Fruit fly (Drosophila melanogaster): ENCODE measurements around the gene CG12983.

The CG12983 gene

dm6 chr3L:20932556-20932955 is 34.0 kb downstream of the CG12983 start:
- TF ChIP-seq Hand (GFP tag; optimal IDR thresholded peaks at IDR 0.05) (no peak), Ets65A (GFP tag) (peak; percentile 27), Dp (GFP tag; optimal IDR thresholded peaks at IDR 0.05) (no peak), kah (GFP tag; optimal IDR thresholded peaks at IDR 0.05) (peak; percentile 61), pfk (GFP tag; optimal IDR thresholded peaks at IDR 0.05) (no peak), twi (tag; optimal IDR thresholded peaks at IDR 0.05) (peak; percentile 91)

dm6 chr3L:20931510-20931909 is 35.1 kb downstream of the CG12983 start:
- TF ChIP-seq CG18599 (GFP tag; optimal IDR thresholded peaks at IDR 0.05) (no peak), CG13424 (tag; optimal IDR thresholded peaks at IDR 0.05) (no peak), chm (GFP tag; IDR thresholded peaks at IDR 0.05) (no peak), nerfin-1 (tag; optimal IDR thresholded peaks at IDR 0.05) (no peak), CG2712 (tag; optimal IDR thresholded peaks at IDR 0.05) (peak; percentile 23), CG17612 (GFP tag; IDR thresholded peaks at IDR 0.05) (no peak), CG18262 (tag; optimal IDR thresholded peaks at IDR 0.05) (peak; percentile 27), CG17385 (GFP tag; optimal IDR thresholded peaks at IDR 0.05) (no peak), CG16813 (GFP tag; IDR thresholded peaks at IDR 0.05; ENCODE audit: partially characterized antibody) (no peak), CG13624 (GFP tag; optimal IDR thresholded peaks at IDR 0.05) (no peak), CG1602 (GFP tag; optimal IDR thresholded peaks at IDR 0.05) (no peak), dmrt11E (tag; optimal IDR thresholded peaks at IDR 0.05) (peak; percentile 9), CG42726 (GFP tag; IDR thresholded peaks at IDR 0.05; ENCODE audit: partially characterized antibody) (no peak), wor (GFP tag; IDR thresholded peaks at IDR 0.05) (no peak), slp2 (GFP tag; optimal IDR thresholded peaks at IDR 0.05) (no peak), z (GFP tag; IDR thresholded peaks at IDR 0.05) (no peak), gem (tag; optimal IDR thresholded peaks at IDR 0.05) (peak; percentile 23), ac (GFP tag; optimal IDR thresholded peaks at IDR 0.05) (no peak), Hr39 (optimal IDR thresholded peaks at IDR 0.05) (no peak), bsh (GFP tag; optimal IDR thresholded peaks at IDR 0.05) (peak in 1 of 2 experiments; percentile 7), btn (GFP tag; optimal IDR thresholded peaks at IDR 0.05) (no peak), Awh (GFP tag; IDR thresholded peaks at IDR 0.05) (peak; percentile 34; the same call in 1 of the 2 replicates), Blimp-1 (GFP tag; optimal IDR thresholded peaks at IDR 0.05) (peak; percentile 10), CG8388 (GFP tag; optimal IDR thresholded peaks at IDR 0.05) (peak; percentile 6), CG31441 (GFP tag; IDR thresholded peaks at IDR 0.05) (0 out of 2 replicates have a peak, but pooled peaks have one; percentile 11), CG18011 (GFP tag; optimal IDR thresholded peaks at IDR 0.05) (no peak), kay (GFP tag; optimal IDR thresholded peaks at IDR 0.05) (no peak), Myb (GFP tag; optimal IDR thresholded peaks at IDR 0.05) (no peak)

DNA sequence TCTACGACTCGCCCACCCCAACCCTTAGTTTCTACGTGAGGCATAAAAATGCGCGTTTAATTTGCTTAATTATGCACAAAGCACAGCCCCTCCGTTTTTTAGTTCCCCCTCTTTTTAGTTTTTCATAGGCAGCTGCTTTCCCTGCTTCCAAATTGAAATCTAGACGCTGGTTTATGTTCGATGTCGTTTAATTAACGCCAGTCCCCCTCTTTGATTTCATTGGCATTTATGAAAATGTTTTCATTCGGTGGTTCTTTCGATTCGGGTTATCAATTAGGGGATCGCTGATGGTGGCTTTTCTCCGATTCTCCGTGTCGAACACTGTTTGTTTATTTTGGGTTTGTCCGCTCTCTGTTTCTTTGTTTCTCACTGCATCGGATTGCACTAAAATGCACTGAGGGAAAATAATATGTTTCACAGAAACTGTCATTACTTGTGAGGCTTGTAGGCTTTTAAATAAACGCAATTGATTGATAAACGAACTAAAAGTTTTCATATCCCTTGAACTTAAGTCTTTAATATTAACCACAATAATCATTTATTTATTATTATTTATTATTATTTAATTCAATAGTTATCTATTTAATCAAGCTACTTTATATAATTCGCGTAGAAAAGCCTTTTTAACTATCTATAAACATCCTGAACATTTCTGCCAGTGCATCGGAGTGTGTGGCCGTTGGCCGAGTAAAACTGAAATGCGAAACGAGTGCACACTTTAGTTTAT is 36.3 kb downstream of the CG12983 start:
- TF ChIP-seq grau (tag; optimal IDR thresholded peaks at IDR 0.05), result peak; percentile 55
- peak; percentile 53 for TF ChIP-seq CG7839 (tag; optimal IDR thresholded peaks at IDR 0.05)
- peak; percentile 72 for TF ChIP-seq CG11504 (tag; optimal IDR thresholded peaks at IDR 0.05)
- peak; percentile 64 for TF ChIP-seq Oli (tag; optimal IDR thresholded peaks at IDR 0.05)
- peak; percentile 19 for TF ChIP-seq tin (GFP tag; optimal IDR thresholded peaks at IDR 0.05)
- peak; percentile 32 for TF ChIP-seq CG9437 (GFP tag; optimal IDR thresholded peaks at IDR 0.05)
- TF ChIP-seq CG1602 (GFP tag; optimal IDR thresholded peaks at IDR 0.05), result no peak
- TF ChIP-seq CG6813 (GFP tag; optimal IDR thresholded peaks at IDR 0.05), result no peak
- no peak for TF ChIP-seq Max (GFP tag; optimal IDR thresholded peaks at IDR 0.05)
- TF ChIP-seq Gug (GFP tag; IDR thresholded peaks at IDR 0.05), result no peak
- peak; percentile 47 for TF ChIP-seq CG10209 (GFP tag; optimal IDR thresholded peaks at IDR 0.05)
- no peak for TF ChIP-seq kay (GFP tag; optimal IDR thresholded peaks at IDR 0.05)
- TF ChIP-seq Eip74EF (GFP tag; optimal IDR thresholded peaks at IDR 0.05), result peak in 1 of 2 experiments; percentile 23
- peak; percentile 26 for TF ChIP-seq nom (GFP tag; optimal IDR thresholded peaks at IDR 0.05)
- no peak for TF ChIP-seq Trl (optimal IDR thresholded peaks at IDR 0.05)
- no peak for TF ChIP-seq Trl (GFP tag; optimal IDR thresholded peaks at IDR 0.05)
